Worm (Caenorhabditis elegans) whole organism, mixed stage, embryonic: ENCODE data around the gene dao-2.

ENCODE experiments used
- M03D4.4 ChIP-seq: sonication (generic microtip); optimal IDR thresholded peaks from 2 replicates; lab custom pipeline; 2017; ENCODE audit warnings: mild to moderate bottlenecking, missing genetic modification characterization, missing compliant biosample characterization
- ceh-43 ChIP-seq: fragments of 200-800 bp; sonication (Bioruptor generic); optimal IDR thresholded peaks from 2 replicates; lab custom pipeline; 2018; ENCODE audit warnings: mild to moderate bottlenecking, missing genetic modification characterization, moderate library complexity, missing compliant biosample characterization
- nhr-237 ChIP-seq: fragments of 150-350 bp; optimal IDR thresholded peaks from 2 replicates; lab custom pipeline; 2014; ENCODE audit warnings: missing biosample characterization, missing genetic modification characterization
- unc-62 ChIP-seq: fragments of 150-350 bp; optimal IDR thresholded peaks from 2 replicates; lab custom pipeline; 2014; ENCODE audit warnings: missing biosample characterization, missing genetic modification reagents, missing genetic modification characterization

- TF ChIP-seq nhr-237 (tag; lab: Kevin White, UChicago) (no peak), unc-62 (GFP tag; lab: Kevin White, UChicago) (no peak), M03D4.4 (tag; lab: Kevin White, UChicago) (no peak), ceh-43 (GFP tag; lab: Kevin White, UChicago) (no peak)
These were observed 22.6 kb downstream of the dao-2 start for ce11 chrII:4585327-4585726.
